Worm (Caenorhabditis elegans): ENCODE data around the gene nol-10.

DNA sequence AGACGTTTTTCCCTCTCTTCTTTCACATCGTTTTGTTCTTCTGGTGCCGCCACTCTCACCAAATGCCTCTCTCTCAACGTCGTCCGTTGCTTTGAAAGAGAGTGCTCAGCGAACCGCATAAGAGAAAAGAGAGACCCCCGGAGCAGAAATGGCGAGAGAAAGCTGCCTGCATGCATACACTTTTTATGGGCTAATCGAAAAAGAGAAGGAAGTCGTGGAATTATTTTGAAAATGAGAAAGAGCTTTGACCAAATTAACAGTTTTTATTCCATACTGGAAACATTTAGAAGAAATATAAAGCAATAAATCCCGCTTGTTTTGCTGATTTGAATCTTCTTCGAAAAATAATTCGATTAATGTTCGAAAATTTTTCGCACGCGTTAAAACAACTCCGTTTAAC lies 40.1 kb downstream of the nol-10 start:
- TF ChIP-seq pqm-1 (tag; optimal IDR thresholded peaks at IDR 0.05) = no peak
- no peak for TF ChIP-seq ceh-45 (GFP tag; IDR thresholded peaks at IDR 0.05)
- TF ChIP-seq gmeb-2 (tag; optimal IDR thresholded peaks at IDR 0.05) = no peak
- TF ChIP-seq ttx-3 (tag; optimal IDR thresholded peaks at IDR 0.05) = no peak
- no peak for TF ChIP-seq F13H6.1 (tag; optimal IDR thresholded peaks at IDR 0.05)

Measured in whole organism, late embryonic.